Worm (Caenorhabditis elegans) whole organism, late embryonic: Measurements from ENCODE around the gene Y49E10.29.

Experiments
- C08G9.2 ChIP-seq: sonication (generic microtip); optimal IDR thresholded peaks from 2 replicates; lab custom pipeline; 2016; ENCODE audit warnings: mild to moderate bottlenecking, missing genetic modification characterization, moderate library complexity, missing compliant biosample characterization
- C38D4.7 ChIP-seq: fragments of 200-800 bp; sonication (Bioruptor generic); optimal IDR thresholded peaks from 2 replicates; lab custom pipeline; 2018; ENCODE audit warnings: mild to moderate bottlenecking, missing genetic modification characterization, moderate library complexity, missing compliant biosample characterization
- F13H6.1 ChIP-seq: sonication (generic microtip); optimal IDR thresholded peaks from 2 replicates; lab custom pipeline; 2016; ENCODE audit warnings: missing genetic modification characterization, missing compliant biosample characterization
- K02D7.2 ChIP-seq: sonication (generic microtip); optimal IDR thresholded peaks from 2 replicates; lab custom pipeline; 2017; ENCODE audit warnings: mild to moderate bottlenecking, missing genetic modification characterization, missing compliant biosample characterization
- K09A11.1 ChIP-seq: sonication (generic microtip); optimal IDR thresholded peaks from 2 replicates; lab custom pipeline; 2017; ENCODE audit warnings: antibody characterized with exemption, mild to moderate bottlenecking, missing genetic modification characterization, missing compliant biosample characterization; ENCODE audit not compliant: insufficient read depth
- ama-1 ChIP-seq: fragments of 150-350 bp; optimal IDR thresholded peaks from 2 replicates; lab custom pipeline; 2014
- ceh-14 ChIP-seq: sonication (generic microtip); optimal IDR thresholded peaks from 2 replicates; lab custom pipeline; 2016; ENCODE audit warnings: missing genotype, missing genetic modification characterization, missing compliant biosample characterization
- ceh-18 ChIP-seq: sonication (generic microtip); optimal IDR thresholded peaks from 2 replicates; lab custom pipeline; 2016; ENCODE audit warnings: missing genetic modification characterization, missing compliant biosample characterization
- ceh-2 ChIP-seq: sonication (generic microtip); optimal IDR thresholded peaks from 2 replicates; lab custom pipeline; 2016; ENCODE audit warnings: missing genotype, missing genetic modification characterization, missing compliant biosample characterization
- ceh-22 ChIP-seq: sonication (generic microtip); optimal IDR thresholded peaks from 2 replicates; lab custom pipeline; 2017; ENCODE audit warnings: missing biosample characterization, missing genetic modification characterization
- ceh-24 ChIP-seq: sonication (generic microtip); optimal IDR thresholded peaks from 2 replicates; lab custom pipeline; 2016; ENCODE audit warnings: mild to moderate bottlenecking, missing genetic modification characterization, missing compliant biosample characterization
- ceh-34 ChIP-seq: sonication (generic microtip); optimal IDR thresholded peaks from 2 replicates; lab custom pipeline; 2016; ENCODE audit warnings: mild to moderate bottlenecking, missing genetic modification characterization, missing compliant biosample characterization
- ceh-48 ChIP-seq: sonication (generic microtip); optimal IDR thresholded peaks from 2 replicates; lab custom pipeline; 2016; ENCODE audit warnings: missing genetic modification characterization, inconsistent platforms, missing compliant biosample characterization
- che-1 ChIP-seq: sonication (generic microtip); optimal IDR thresholded peaks from 2 replicates; lab custom pipeline; 2016; ENCODE audit warnings: mild to moderate bottlenecking, missing genetic modification characterization, missing compliant biosample characterization
- dmd-4 ChIP-seq: sonication (generic microtip); optimal IDR thresholded peaks from 2 replicates; lab custom pipeline; 2016; ENCODE audit warnings: borderline replicate concordance, missing genetic modification characterization, missing compliant biosample characterization
- elt-2 ChIP-seq: sonication (generic microtip); optimal IDR thresholded peaks from 2 replicates; lab custom pipeline; 2016; ENCODE audit warnings: missing genetic modification reagents, missing genetic modification characterization, missing compliant biosample characterization
- ets-4 ChIP-seq: sonication (generic microtip); optimal IDR thresholded peaks from 2 replicates; lab custom pipeline; 2016; ENCODE audit warnings: missing genetic modification characterization, missing compliant biosample characterization
- eyg-1 ChIP-seq: sonication (generic microtip); optimal IDR thresholded peaks from 2 replicates; lab custom pipeline; 2016; ENCODE audit warnings: missing genotype, missing genetic modification characterization, missing compliant biosample characterization
- fkh-10 ChIP-seq: fragments of 150-350 bp; optimal IDR thresholded peaks from 2 replicates; lab custom pipeline; 2014; ENCODE audit warnings: missing biosample characterization, missing genetic modification reagents, missing genetic modification characterization
- hlh-15 ChIP-seq: sonication (generic microtip); optimal IDR thresholded peaks from 2 replicates; lab custom pipeline; 2016; ENCODE audit warnings: missing genetic modification characterization, missing compliant biosample characterization
- hlh-30 ChIP-seq: sonication (generic microtip); optimal IDR thresholded peaks from 2 replicates; lab custom pipeline; 2017; ENCODE audit warnings: antibody characterized with exemption, missing genetic modification characterization, missing compliant biosample characterization; ENCODE audit not compliant: insufficient read depth
- lim-6 ChIP-seq: sonication (generic microtip); optimal IDR thresholded peaks from 2 replicates; lab custom pipeline; 2016; ENCODE audit warnings: missing genetic modification characterization, missing compliant biosample characterization
- madf-2 ChIP-seq: sonication (generic microtip); optimal IDR thresholded peaks from 2 replicates; lab custom pipeline; 2017; ENCODE audit warnings: missing genetic modification characterization, missing compliant biosample characterization
- nfya-1 ChIP-seq: sonication (generic microtip); optimal IDR thresholded peaks from 2 replicates; lab custom pipeline; 2017; ENCODE audit warnings: missing genetic modification characterization, mild to moderate bottlenecking, missing compliant biosample characterization, antibody characterized with exemption, moderate library complexity
- nhr-11 ChIP-seq: fragments of 150-350 bp; optimal IDR thresholded peaks from 2 replicates; lab custom pipeline; 2014; ENCODE audit warnings: missing biosample characterization, missing genetic modification characterization
- nhr-232 ChIP-seq: sonication (generic microtip); optimal IDR thresholded peaks from 2 replicates; lab custom pipeline; 2016; ENCODE audit warnings: missing genetic modification characterization, missing compliant biosample characterization
- npax-4 ChIP-seq: sonication (generic microtip); optimal IDR thresholded peaks from 2 replicates; lab custom pipeline; 2016; ENCODE audit warnings: missing genetic modification characterization, missing compliant biosample characterization
- pag-3 ChIP-seq: sonication (generic microtip); optimal IDR thresholded peaks from 2 replicates; lab custom pipeline; 2016; ENCODE audit warnings: missing compliant biosample characterization, missing genetic modification characterization, borderline replicate concordance
- pat-9 ChIP-seq: fragments of 200-800 bp; sonication (Bioruptor generic); optimal IDR thresholded peaks from 2 replicates; lab custom pipeline; 2018; ENCODE audit warnings: mild to moderate bottlenecking, missing genetic modification characterization, moderate library complexity, missing compliant biosample characterization
- pha-2 ChIP-seq: sonication (generic microtip); optimal IDR thresholded peaks from 2 replicates; lab custom pipeline; 2017; ENCODE audit warnings: mild to moderate bottlenecking, missing genetic modification characterization, missing compliant biosample characterization
- pha-4 ChIP-seq: fragments of 150-350 bp; optimal IDR thresholded peaks from 2 replicates; lab custom pipeline; 2018; ENCODE audit warnings: missing biosample characterization, missing genetic modification reagents, missing genetic modification characterization
- ref-2 ChIP-seq: sonication (generic microtip); optimal IDR thresholded peaks from 2 replicates; lab custom pipeline; 2016; ENCODE audit warnings: missing genetic modification characterization, missing compliant biosample characterization
- rnt-1 ChIP-seq: sonication (generic microtip); optimal IDR thresholded peaks from 2 replicates; lab custom pipeline; 2016; ENCODE audit warnings: missing genetic modification characterization, missing compliant biosample characterization
- sdc-2 ChIP-seq: sonication (generic microtip); optimal IDR thresholded peaks from 2 replicates; lab custom pipeline; 2016; ENCODE audit warnings: missing genotype, missing genetic modification characterization, missing compliant biosample characterization
- sox-4 ChIP-seq: sonication (generic microtip); optimal IDR thresholded peaks from 2 replicates; lab custom pipeline; 2017; ENCODE audit warnings: mild to moderate bottlenecking, missing genetic modification characterization, inconsistent platforms, missing compliant biosample characterization
- tbx-2 ChIP-seq: sonication (generic microtip); optimal IDR thresholded peaks from 2 replicates; lab custom pipeline; 2016; ENCODE audit warnings: missing genetic modification characterization, missing compliant biosample characterization
- tbx-7 ChIP-seq: sonication (generic microtip); optimal IDR thresholded peaks from 2 replicates; lab custom pipeline; 2016; ENCODE audit warnings: missing genotype, missing genetic modification characterization, missing compliant biosample characterization
- unc-3 ChIP-seq, 2 experiments: fragments of 200-800 bp in 1 of 2; sonication (Bioruptor generic) in 1 of 2; sonication (generic microtip) in 1 of 2; conservative IDR thresholded peaks in 1 of 2; optimal IDR thresholded peaks in 1 of 2; 2 replicates each; pipeline versions ENCODE4 v1.3.6 to Lab custom; 2016 to 2022; ENCODE audit warnings: missing compliant biosample characterization in 2 of 2, missing genetic modification characterization in 2 of 2, missing genetic modification reagents in 1 of 2
- unc-86 ChIP-seq: sonication (generic microtip); optimal IDR thresholded peaks from 2 replicates; lab custom pipeline; 2016; ENCODE audit warnings: missing genetic modification characterization, missing compliant biosample characterization
- zip-5 ChIP-seq: sonication (generic microtip); optimal IDR thresholded peaks from 2 replicates; lab custom pipeline; 2016; ENCODE audit warnings: missing genetic modification characterization, missing compliant biosample characterization

Gene Y49E10.29

DNA sequence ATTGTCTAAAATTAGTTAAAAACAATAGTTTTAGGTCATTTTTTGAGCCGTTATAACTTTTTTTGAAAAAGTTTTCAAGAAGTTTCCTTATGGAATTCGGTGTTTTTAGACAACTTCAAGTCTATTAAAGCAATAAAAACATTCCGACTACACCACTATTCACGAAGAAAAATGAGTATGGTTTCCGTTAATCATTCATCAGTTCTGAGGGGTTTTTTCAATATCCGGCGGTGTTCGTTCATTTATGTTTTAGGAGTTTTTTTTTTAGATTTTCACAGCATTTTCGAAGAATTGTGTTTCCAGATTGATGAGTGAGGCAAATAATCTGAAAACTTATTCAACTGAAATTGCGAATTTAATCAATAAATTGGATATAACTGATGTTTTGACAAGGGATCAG is 34.9 kb upstream of the Y49E10.29 start, which contains the start of gene Y49E10.27:
Gene Y49E10.27, plus strand, starts transcription at position 301 of the 400 bp plus-strand sequence.
- TF ChIP-seq ceh-2 (no peak), C08G9.2 (tag; lab: Kevin White, UChicago) (no peak), ceh-24 (tag; lab: Kevin White, UChicago) (no peak), K02D7.2 (tag; lab: Kevin White, UChicago) (no peak), nfya-1 (tag; lab: Kevin White, UChicago) (no peak), madf-2 (tag; lab: Kevin White, UChicago) (no peak), tbx-7 (tag; lab: Kevin White, UChicago) (no peak), che-1 (tag; lab: Kevin White, UChicago) (no peak), sox-4 (no peak), pag-3 (no peak), lim-6 (no peak), K09A11.1 (tag; lab: Kevin White, UChicago) (no peak), hlh-15 (tag; lab: Kevin White, UChicago) (no peak)

DNA sequence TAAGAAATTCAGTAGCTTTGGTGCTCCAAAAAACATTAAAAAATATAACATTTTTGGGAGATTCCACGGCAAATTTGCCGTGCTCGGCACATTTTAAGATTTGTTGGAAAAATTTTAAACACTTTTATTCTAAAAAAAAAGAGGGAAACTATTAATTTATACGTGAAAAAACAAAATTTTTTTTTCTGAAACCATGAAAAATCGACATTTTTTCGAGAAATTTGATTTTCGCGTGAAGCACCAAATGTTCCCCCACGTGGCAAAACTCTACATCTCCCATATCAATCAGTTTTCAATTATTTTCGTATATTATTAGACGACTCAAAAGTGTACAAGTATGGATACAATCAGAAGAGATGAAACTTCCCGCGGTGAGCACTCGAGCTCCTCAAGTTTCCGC is 32.8 kb upstream of the Y49E10.29 start, which contains the start of gene fbxa-218:
Gene fbxa-218, plus strand, starts transcription at position 301 of the 400 bp plus-strand sequence.
- no peak for TF ChIP-seq ceh-18 (tag; lab: Kevin White, UChicago)
- TF ChIP-seq rnt-1 (tag; lab: Kevin White, UChicago) = no peak
- TF ChIP-seq pha-4 = no peak
- no peak for TF ChIP-seq madf-2 (tag; lab: Kevin White, UChicago)
- no peak for TF ChIP-seq pat-9 (tag; lab: Kevin White, UChicago)
- TF ChIP-seq ceh-34 = no peak
- no peak for TF ChIP-seq elt-2 (tag; lab: Kevin White, UChicago)
- TF ChIP-seq hlh-30 (tag; lab: Kevin White, UChicago) = no peak
- no peak for TF ChIP-seq unc-86 (tag; lab: Kevin White, UChicago)
- no peak for TF ChIP-seq unc-3 (GFP tag; conservative IDR thresholded peaks at IDR 0.05; lab: Robert Waterston, UW)
- no peak for TF ChIP-seq unc-3 (tag; optimal IDR thresholded peaks at IDR 0.05; lab: Kevin White, UChicago)
- no peak for TF ChIP-seq ceh-14
- TF ChIP-seq tbx-2 = no peak
- TF ChIP-seq hlh-15 (tag; lab: Kevin White, UChicago) = no peak
- TF ChIP-seq zip-5 (tag; lab: Kevin White, UChicago) = no peak
- no peak for TF ChIP-seq npax-4
- TF ChIP-seq dmd-4 (tag; lab: Kevin White, UChicago) = no peak
- no peak for TF ChIP-seq ref-2
- no peak for TF ChIP-seq nhr-11 (tag; lab: Kevin White, UChicago)

- TF ChIP-seq elt-2 (tag; lab: Kevin White, UChicago) (no peak), F13H6.1 (tag; lab: Kevin White, UChicago) (no peak), fkh-10 (GFP tag; lab: Kevin White, UChicago) (no peak), ceh-2 (no peak), che-1 (tag; lab: Kevin White, UChicago) (no peak), lim-6 (no peak), pha-4 (no peak), sdc-2 (tag; lab: Kevin White, UChicago) (no peak), C38D4.7 (GFP tag; lab: Kevin White, UChicago) (no peak), ets-4 (tag; lab: Kevin White, UChicago) (no peak), ceh-22 (tag; lab: Kevin White, UChicago) (no peak), ama-1 (no peak), nhr-232 (tag; lab: Kevin White, UChicago) (no peak), tbx-7 (tag; lab: Kevin White, UChicago) (no peak)
- TF ChIP-seq, all 69 proteins: peak for 0
Observed at ce11 chrIII:12437020-12437419, 31.9 kb upstream of the Y49E10.29 start.

- TF ChIP-seq ceh-48 (tag; lab: Kevin White, UChicago) (no peak), pha-2 (no peak), eyg-1 (tag; lab: Kevin White, UChicago) (no peak)
Observed at ce11 chrIII:12439056-12439455, 29.9 kb upstream of the Y49E10.29 start.
